Worm (Caenorhabditis elegans): ENCODE data around the gene nhr-42.

nhr-42 gene

ce11 chrV:6998303-6998884 is at the start of gene nhr-42:
nhr-42 (plus strand) TSS chrV:6998819.
- TF ChIP-seq tlp-1 (tag; optimal IDR thresholded peaks at IDR 0.05): no peak
- TF ChIP-seq vab-15 (tag; optimal IDR thresholded peaks at IDR 0.05): no peak
- TF ChIP-seq elt-2 (tag; optimal IDR thresholded peaks at IDR 0.05): peak; percentile 55
- TF ChIP-seq egl-27 (tag; optimal IDR thresholded peaks at IDR 0.05): no peak
- peak; percentile 8 for TF ChIP-seq irx-1 (tag; optimal IDR thresholded peaks at IDR 0.05)
- TF ChIP-seq F16B12.6 (tag; optimal IDR thresholded peaks at IDR 0.05): no peak
- peak; percentile 17 for TF ChIP-seq nhr-237 (tag; optimal IDR thresholded peaks at IDR 0.05)
- TF ChIP-seq fkh-8 (tag; optimal IDR thresholded peaks at IDR 0.05): no peak
- no peak for TF ChIP-seq lin-39 (tag; optimal IDR thresholded peaks at IDR 0.05)
- no peak for TF ChIP-seq sptf-1 (tag; optimal IDR thresholded peaks at IDR 0.05)
- no peak for TF ChIP-seq dpl-1 (GFP tag; optimal IDR thresholded peaks at IDR 0.05)
- peak; percentile 62 for TF ChIP-seq tbx-2 (tag; optimal IDR thresholded peaks at IDR 0.05)
- TF ChIP-seq nhr-84 (tag; optimal IDR thresholded peaks at IDR 0.05): no peak
- no peak for TF ChIP-seq alr-1 (tag; optimal IDR thresholded peaks at IDR 0.05; ENCODE audit: borderline replicate concordance)
- no peak for TF ChIP-seq egl-13 (tag; optimal IDR thresholded peaks at IDR 0.05)
- TF ChIP-seq nhr-19 (GFP tag; conservative IDR thresholded peaks at IDR 0.05): peak; percentile 29; the same call in 1 of the 2 replicates
- TF ChIP-seq zip-4 (GFP tag; optimal IDR thresholded peaks at IDR 0.05): no peak
- TF ChIP-seq zag-1 (tag; optimal IDR thresholded peaks at IDR 0.05): no peak
- TF ChIP-seq efl-1 (optimal IDR thresholded peaks at IDR 0.05): peak; percentile 2 to 3
- TF ChIP-seq efl-1 (GFP tag; optimal IDR thresholded peaks at IDR 0.05 in 1 of 2): peak; percentile 1 to 77
- no peak for TF ChIP-seq unc-98 (GFP tag; IDR thresholded peaks at IDR 0.05)
- TF ChIP-seq lin-35 (GFP tag; optimal IDR thresholded peaks at IDR 0.05): peak in 1 of 2 experiments; percentile 18
- TF ChIP-seq fos-1 (tag; optimal IDR thresholded peaks at IDR 0.05): no peak
- TF ChIP-seq snu-23 (GFP tag; optimal IDR thresholded peaks at IDR 0.05): peak; percentile 50
- no peak for TF ChIP-seq aly-2 (tag; optimal IDR thresholded peaks at IDR 0.05)
- no peak for TF ChIP-seq Y116A8C.19 (tag; optimal IDR thresholded peaks at IDR 0.05; ENCODE audit: borderline replicate concordance)
- no peak for TF ChIP-seq sup-37 (GFP tag; optimal IDR thresholded peaks at IDR 0.05)
- TF ChIP-seq skn-1 (tag; optimal IDR thresholded peaks at IDR 0.05): peak; percentile 2
- TF ChIP-seq nhr-20 (tag; optimal IDR thresholded peaks at IDR 0.05): peak; percentile 68
- TF ChIP-seq fkh-4 (tag; optimal IDR thresholded peaks at IDR 0.05; ENCODE audit: borderline replicate concordance): no peak
- TF ChIP-seq mef-2 (tag; optimal IDR thresholded peaks at IDR 0.05): no peak
- TF ChIP-seq nhr-12 (tag; optimal IDR thresholded peaks at IDR 0.05): no peak
- TF ChIP-seq elt-3 (tag; optimal IDR thresholded peaks at IDR 0.05): peak in 2 of 6 experiments; percentile 4 to 35
- no peak for TF ChIP-seq pqm-1 (tag; optimal IDR thresholded peaks at IDR 0.05)
- TF ChIP-seq jun-1 (tag; optimal IDR thresholded peaks at IDR 0.05): no peak
- TF ChIP-seq snpc-4 (tag; optimal IDR thresholded peaks at IDR 0.05): no peak
- no peak for TF ChIP-seq aha-1 (tag; optimal IDR thresholded peaks at IDR 0.05)
- no peak for TF ChIP-seq ceh-63 (GFP tag; optimal IDR thresholded peaks at IDR 0.05)
- no peak for TF ChIP-seq ceh-8 (GFP tag; optimal IDR thresholded peaks at IDR 0.05)
- no peak for TF ChIP-seq dsc-1 (tag; optimal IDR thresholded peaks at IDR 0.05)
- TF ChIP-seq swsn-7 (tag; optimal IDR thresholded peaks at IDR 0.05): peak; percentile 17
- TF ChIP-seq hlh-17 (GFP tag; optimal IDR thresholded peaks at IDR 0.05; ENCODE audit: borderline replicate concordance): no peak
- TF ChIP-seq nhr-11 (tag; optimal IDR thresholded peaks at IDR 0.05): no peak
- no peak for TF ChIP-seq mab-9 (GFP tag; IDR thresholded peaks at IDR 0.05)
- no peak for TF ChIP-seq lir-3 (tag; optimal IDR thresholded peaks at IDR 0.05; ENCODE audit: poor library complexity)
- TF ChIP-seq lin-13 (GFP tag; optimal IDR thresholded peaks at IDR 0.05): no peak
- TF ChIP-seq fkh-10 (GFP tag; optimal IDR thresholded peaks at IDR 0.05): no peak
- peak; percentile 22 for TF ChIP-seq mep-1 (tag; optimal IDR thresholded peaks at IDR 0.05)
- TF ChIP-seq sox-4 (tag; optimal IDR thresholded peaks at IDR 0.05): no peak
- peak in 1 of 2 experiments; percentile 21 for TF ChIP-seq lsy-2 (tag; optimal IDR thresholded peaks at IDR 0.05)
- no peak for TF ChIP-seq unc-86 (tag; optimal IDR thresholded peaks at IDR 0.05)
- no peak for TF ChIP-seq xbp-1 (tag; optimal IDR thresholded peaks at IDR 0.05)
- TF ChIP-seq ztf-11 (tag; optimal IDR thresholded peaks at IDR 0.05): no peak
